Fruit fly (Drosophila melanogaster): ENCODE results near the gene Gp93.
A peak's percentile ranks its signal among the peaks of the same experiment; 100 is the strongest.

Gene Gp93

DNA sequence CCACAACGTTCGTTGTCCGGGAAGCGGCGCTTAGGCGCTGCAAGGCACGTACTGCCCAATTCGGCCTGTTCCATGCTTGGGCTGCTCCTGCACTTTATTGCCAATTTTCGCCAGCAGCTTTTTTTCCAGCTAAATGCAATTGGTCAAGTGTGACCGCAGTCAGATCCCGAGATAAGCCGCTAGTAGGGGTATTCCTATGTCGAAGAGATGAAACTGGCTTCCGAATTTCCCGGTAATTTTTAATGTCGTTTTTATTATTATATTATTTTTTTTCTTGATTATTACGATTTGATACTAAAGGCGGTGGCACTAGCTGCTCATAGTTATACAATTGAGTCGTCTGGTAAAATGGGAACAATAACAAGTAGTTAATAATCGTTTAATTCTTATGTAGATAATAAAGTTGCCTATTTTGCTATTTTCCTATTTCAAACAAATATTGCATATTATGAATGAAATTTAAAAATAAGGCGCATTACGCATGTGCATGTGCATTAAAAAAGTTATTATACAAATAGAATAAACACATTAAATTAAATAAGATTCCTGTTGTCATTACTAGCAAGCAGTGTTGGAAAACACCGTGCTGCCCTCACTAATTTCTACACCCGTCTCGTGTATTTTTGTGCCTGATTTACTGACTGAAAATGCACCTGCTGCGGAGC, 32.0 kb upstream of the Gp93 start, which contains the start of the genes CG5003 and mRpS22 (continued):
- TF ChIP-seq CG2889 (GFP tag; IDR thresholded peaks at IDR 0.05) (no peak), Mad (GFP tag; optimal IDR thresholded peaks at IDR 0.05) (peak; percentile 27), pzg (GFP tag; optimal IDR thresholded peaks at IDR 0.05) (peak; percentile 22), ftz-f1 (GFP tag; optimal IDR thresholded peaks at IDR 0.05) (no peak), CG15479 (GFP tag; optimal IDR thresholded peaks at IDR 0.05) (no peak), E2f2 (GFP tag; IDR thresholded peaks at IDR 0.05) (peak; percentile 16; the same call in 1 of the 2 replicates), CG31365 (tag; optimal IDR thresholded peaks at IDR 0.05) (no peak), wek (GFP tag; optimal IDR thresholded peaks at IDR 0.05) (peak; percentile 94), Hmx (GFP tag; optimal IDR thresholded peaks at IDR 0.05) (no peak), CG1603 (tag; optimal IDR thresholded peaks at IDR 0.05) (no peak), Camta (GFP tag; optimal IDR thresholded peaks at IDR 0.05) (no peak), dimm (GFP tag; IDR thresholded peaks at IDR 0.05) (no peak), Taf1 (GFP tag; IDR thresholded peaks at IDR 0.05) (no peak), Dbx (GFP tag; IDR thresholded peaks at IDR 0.05) (peak; percentile 17; the same call in 2 of the 3 replicates), CG6854 (GFP tag; optimal IDR thresholded peaks at IDR 0.05) (no peak), CG13894 (tag; optimal IDR thresholded peaks at IDR 0.05) (peak; percentile 24), fru (optimal IDR thresholded peaks at IDR 0.05) (no peak), btn (GFP tag; optimal IDR thresholded peaks at IDR 0.05) (no peak), Ets97D (GFP tag; optimal IDR thresholded peaks at IDR 0.05) (no peak), pita (GFP tag; optimal IDR thresholded peaks at IDR 0.05) (no peak), shn (GFP tag; optimal IDR thresholded peaks at IDR 0.05) (no peak), CG10147 (GFP tag; optimal IDR thresholded peaks at IDR 0.05) (peak; percentile 27), sens (GFP tag) (peak; percentile 83), slou (GFP tag; optimal IDR thresholded peaks at IDR 0.05) (peak; percentile 66)

DNA sequence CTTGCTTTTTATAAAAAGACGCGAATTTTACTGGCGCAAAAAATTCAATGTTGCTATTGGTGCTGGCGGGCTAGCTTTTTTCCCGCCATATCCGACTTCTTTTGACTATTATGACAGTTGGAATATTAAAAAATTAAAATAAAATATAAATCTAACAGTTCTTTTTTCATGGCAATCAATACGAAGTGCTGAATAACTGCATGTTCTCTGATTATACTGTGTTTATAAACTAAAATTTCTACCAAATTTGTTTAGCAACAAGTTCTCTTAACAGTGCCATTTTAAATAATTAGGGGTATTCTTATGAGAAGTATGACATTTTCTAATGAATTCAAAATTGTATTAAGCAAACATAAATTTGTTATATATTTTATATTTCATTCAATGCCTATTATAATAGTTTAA, 29.1 kb upstream of the Gp93 start, which contains the start of gene Boh1:
Gene Boh1, minus strand, starts transcription at position 76 of the 405 bp plus-strand sequence.
- TF ChIP-seq Dfd (GFP tag; optimal IDR thresholded peaks at IDR 0.05) (no peak), CG10565 (GFP tag; optimal IDR thresholded peaks at IDR 0.05) (no peak), HHEX (GFP tag; optimal IDR thresholded peaks at IDR 0.05) (no peak), CG9727 (GFP tag; optimal IDR thresholded peaks at IDR 0.05) (peak; percentile 12), Sin3A (optimal IDR thresholded peaks at IDR 0.05) (no peak), D19A (tag; optimal IDR thresholded peaks at IDR 0.05) (peak; percentile 40), Dek (tag; optimal IDR thresholded peaks at IDR 0.05) (peak; percentile 28), hb (GFP tag; IDR thresholded peaks at IDR 0.05; ENCODE audit: partially characterized antibody) (no peak), CG11247 (GFP tag; IDR thresholded peaks at IDR 0.05) (no peak), CG18619 (GFP tag; optimal IDR thresholded peaks at IDR 0.05) (no peak), dmrt99B (tag; optimal IDR thresholded peaks at IDR 0.05) (no peak), CG13287 (GFP tag; IDR thresholded peaks at IDR 0.05; ENCODE audit: partially characterized antibody) (no peak; the same call in 1 of the 2 replicates), CG11723 (GFP tag; optimal IDR thresholded peaks at IDR 0.05) (no peak), Tbp (GFP tag; optimal IDR thresholded peaks at IDR 0.05) (no peak), dan (GFP tag; IDR thresholded peaks at IDR 0.05) (no peak), CG10462 (GFP tag; optimal IDR thresholded peaks at IDR 0.05) (no peak), Doc3 (GFP tag; IDR thresholded peaks at IDR 0.05; ENCODE audit: partially characterized antibody) (no peak), cg (GFP tag; optimal IDR thresholded peaks at IDR 0.05) (no peak), hbn (GFP tag; IDR thresholded peaks at IDR 0.05; ENCODE audit: partially characterized antibody) (no peak), odd (GFP tag; optimal IDR thresholded peaks at IDR 0.05) (no peak), stwl (tag; optimal IDR thresholded peaks at IDR 0.05) (peak; percentile 39), ato (GFP tag; IDR thresholded peaks at IDR 0.05; ENCODE audit: partially characterized antibody) (no peak), Atf-2 (GFP tag; optimal IDR thresholded peaks at IDR 0.05) (no peak), p53 (GFP tag; optimal IDR thresholded peaks at IDR 0.05) (no peak), CG9932 (GFP tag; IDR thresholded peaks at IDR 0.05) (no peak), CG18011 (GFP tag; optimal IDR thresholded peaks at IDR 0.05) (no peak), Lim3 (GFP tag; IDR thresholded peaks at IDR 0.05) (no peak)

Data from whole organism, embryonic.